Fruit fly (Drosophila melanogaster): ENCODE measurements around the gene CG12725.

CG12725 gene

dm6 chrX:13375489-13375997 lies 27.1 kb downstream of the CG12725 start:
- no peak for TF ChIP-seq N (GFP tag; optimal IDR thresholded peaks at IDR 0.05)

dm6 chrX:13374979-13375378 lies 27.7 kb downstream of the CG12725 start:
- TF ChIP-seq CG9705 (GFP tag; optimal IDR thresholded peaks at IDR 0.05) (no peak), rgr (GFP tag; optimal IDR thresholded peaks at IDR 0.05) (no peak), lola (GFP tag; optimal IDR thresholded peaks at IDR 0.05) (no peak), h (GFP tag; optimal IDR thresholded peaks at IDR 0.05) (no peak), Dif (GFP tag; optimal IDR thresholded peaks at IDR 0.05; ENCODE audit: partially characterized antibody) (no peak), Jra (GFP tag; optimal IDR thresholded peaks at IDR 0.05) (no peak), Hr83 (GFP tag; optimal IDR thresholded peaks at IDR 0.05; ENCODE audit: poor library complexity, severe bottlenecking) (no peak), fru (GFP tag; optimal IDR thresholded peaks at IDR 0.05) (no peak), GATAd (GFP tag; optimal IDR thresholded peaks at IDR 0.05) (no peak), ey (GFP tag; optimal IDR thresholded peaks at IDR 0.05) (no peak)

- TF ChIP-seq fru (GFP tag; optimal IDR thresholded peaks at IDR 0.05) (no peak), dmrt93B (GFP tag; optimal IDR thresholded peaks at IDR 0.05) (no peak), br (GFP tag; optimal IDR thresholded peaks at IDR 0.05) (no peak), Hnf4 (GFP tag; optimal IDR thresholded peaks at IDR 0.05) (no peak), lola (GFP tag; optimal IDR thresholded peaks at IDR 0.05) (no peak), CG32264 (GFP tag; optimal IDR thresholded peaks at IDR 0.05) (no peak), Mio (GFP tag; optimal IDR thresholded peaks at IDR 0.05) (no peak), Hr83 (GFP tag; optimal IDR thresholded peaks at IDR 0.05; ENCODE audit: poor library complexity, severe bottlenecking) (no peak)
These were observed 28.5 kb downstream of the CG12725 start for dm6 chrX:13374154-13374536.

- TF ChIP-seq Abd-B (GFP tag; optimal IDR thresholded peaks at IDR 0.05) = no peak
- peak; percentile 83 for TF ChIP-seq ey (GFP tag; optimal IDR thresholded peaks at IDR 0.05)
- TF ChIP-seq woc (GFP tag; optimal IDR thresholded peaks at IDR 0.05) = peak; percentile 75
- no peak for TF ChIP-seq Rel (GFP tag; optimal IDR thresholded peaks at IDR 0.05)
- TF ChIP-seq Rel (tag; optimal IDR thresholded peaks at IDR 0.05) = peak; percentile 57
- TF ChIP-seq Myc (optimal IDR thresholded peaks at IDR 0.05) = peak; percentile 1
- TF ChIP-seq br (GFP tag; optimal IDR thresholded peaks at IDR 0.05) = peak; percentile 79
- TF ChIP-seq Jra (GFP tag; optimal IDR thresholded peaks at IDR 0.05) = peak; percentile 44
- TF ChIP-seq N (GFP tag; optimal IDR thresholded peaks at IDR 0.05) = no peak
- TF ChIP-seq CG9705 (GFP tag; optimal IDR thresholded peaks at IDR 0.05) = peak; percentile 69
- TF ChIP-seq fru (GFP tag; optimal IDR thresholded peaks at IDR 0.05) = peak; percentile 53
- peak in 1 of 2 experiments; percentile 70 for TF ChIP-seq foxo (GFP tag; optimal IDR thresholded peaks at IDR 0.05)
- peak; percentile 92 for TF ChIP-seq rgr (GFP tag; optimal IDR thresholded peaks at IDR 0.05)
- TF ChIP-seq Hr78 (GFP tag; optimal IDR thresholded peaks at IDR 0.05) = no peak
- TF ChIP-seq Dfd (GFP tag; optimal IDR thresholded peaks at IDR 0.05) = no peak
- no peak for TF ChIP-seq CrebA (GFP tag; optimal IDR thresholded peaks at IDR 0.05; ENCODE audit: borderline replicate concordance)
- TF ChIP-seq Vsx2 (GFP tag; optimal IDR thresholded peaks at IDR 0.05; ENCODE audit: partially characterized antibody) = no peak
- TF ChIP-seq dsf (GFP tag; optimal IDR thresholded peaks at IDR 0.05; ENCODE audit: borderline replicate concordance) = peak; percentile 55
- TF ChIP-seq HLH106 (tag; optimal IDR thresholded peaks at IDR 0.05) = peak; percentile 90
- TF ChIP-seq h (GFP tag; optimal IDR thresholded peaks at IDR 0.05) = peak; percentile 92
- TF ChIP-seq CG32264 (GFP tag; optimal IDR thresholded peaks at IDR 0.05) = no peak
- TF ChIP-seq dl (GFP tag; optimal IDR thresholded peaks at IDR 0.05; ENCODE audit: insufficient read depth in 1 of 2, partially characterized antibody in 2 of 2) = peak in 1 of 2 experiments; percentile 0
- peak; percentile 37 for TF ChIP-seq GATAd (GFP tag; optimal IDR thresholded peaks at IDR 0.05)
- TF ChIP-seq sage (GFP tag; optimal IDR thresholded peaks at IDR 0.05) = peak; percentile 61
- no peak for TF ChIP-seq Mio (GFP tag; optimal IDR thresholded peaks at IDR 0.05)
- TF ChIP-seq Sp1 (GFP tag; optimal IDR thresholded peaks at IDR 0.05) = peak; percentile 94
- peak; percentile 91 for TF ChIP-seq brk (GFP tag; optimal IDR thresholded peaks at IDR 0.05)
- TF ChIP-seq Dif (GFP tag; optimal IDR thresholded peaks at IDR 0.05; ENCODE audit: partially characterized antibody) = no peak
- no peak for TF ChIP-seq pan (optimal IDR thresholded peaks at IDR 0.05)
- peak; percentile 63 for TF ChIP-seq sv (GFP tag; optimal IDR thresholded peaks at IDR 0.05)
- no peak for TF ChIP-seq Hr83 (GFP tag; optimal IDR thresholded peaks at IDR 0.05; ENCODE audit: poor library complexity, severe bottlenecking)
- TF ChIP-seq OdsH (GFP tag; optimal IDR thresholded peaks at IDR 0.05) = peak; percentile 87
- TF ChIP-seq dmrt93B (GFP tag; optimal IDR thresholded peaks at IDR 0.05) = peak; percentile 71
- peak; percentile 76 for TF ChIP-seq Hnf4 (GFP tag; optimal IDR thresholded peaks at IDR 0.05)
- peak; percentile 82 for TF ChIP-seq psq (GFP tag; optimal IDR thresholded peaks at IDR 0.05)
- TF ChIP-seq lola (GFP tag; optimal IDR thresholded peaks at IDR 0.05) = no peak
These were observed 29.2 kb downstream of the CG12725 start for dm6 chrX:13373239-13374153.

Data from whole organism, wandering third instar larva.